Worm (Caenorhabditis elegans): ENCODE measurements around the gene col-115.

DNA sequence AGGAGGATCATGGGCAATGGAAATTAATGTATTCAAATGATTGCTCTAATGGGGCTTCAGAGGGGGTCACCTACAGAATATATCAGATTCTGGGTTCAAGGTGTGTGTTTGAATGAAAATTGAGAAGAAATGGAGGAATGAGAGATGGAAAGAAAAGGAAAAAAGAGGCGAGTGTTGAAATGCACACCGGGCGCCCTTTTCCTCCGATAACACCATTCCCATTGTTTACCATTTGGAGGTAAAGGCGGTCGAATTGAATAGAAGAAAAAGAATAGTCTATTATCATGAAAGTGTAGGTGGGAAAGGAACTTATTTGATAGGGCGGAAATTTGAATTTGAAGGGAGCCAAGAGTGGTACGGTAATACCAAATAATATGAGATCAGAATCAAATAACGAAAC lies 16.9 kb downstream of the col-115 start:
- TF ChIP-seq aly-2 (tag; optimal IDR thresholded peaks at IDR 0.05) (no peak), zip-4 (GFP tag; optimal IDR thresholded peaks at IDR 0.05) (no peak), pqm-1 (tag; optimal IDR thresholded peaks at IDR 0.05) (no peak), nhr-237 (tag; optimal IDR thresholded peaks at IDR 0.05) (no peak), unc-86 (tag; optimal IDR thresholded peaks at IDR 0.05) (no peak), vab-15 (tag; optimal IDR thresholded peaks at IDR 0.05) (no peak), jun-1 (tag; optimal IDR thresholded peaks at IDR 0.05) (no peak), C04F5.9 (tag; optimal IDR thresholded peaks at IDR 0.05) (no peak), sptf-1 (tag; optimal IDR thresholded peaks at IDR 0.05) (no peak), skn-1 (tag; optimal IDR thresholded peaks at IDR 0.05) (no peak), ces-1 (GFP tag; optimal IDR thresholded peaks at IDR 0.05) (no peak), nhr-11 (tag; optimal IDR thresholded peaks at IDR 0.05) (no peak), ama-1 (optimal IDR thresholded peaks at IDR 0.05) (no peak)
